Fruit fly (Drosophila melanogaster): ENCODE results near the gene CG33725.

The CG33725 gene

DNA sequence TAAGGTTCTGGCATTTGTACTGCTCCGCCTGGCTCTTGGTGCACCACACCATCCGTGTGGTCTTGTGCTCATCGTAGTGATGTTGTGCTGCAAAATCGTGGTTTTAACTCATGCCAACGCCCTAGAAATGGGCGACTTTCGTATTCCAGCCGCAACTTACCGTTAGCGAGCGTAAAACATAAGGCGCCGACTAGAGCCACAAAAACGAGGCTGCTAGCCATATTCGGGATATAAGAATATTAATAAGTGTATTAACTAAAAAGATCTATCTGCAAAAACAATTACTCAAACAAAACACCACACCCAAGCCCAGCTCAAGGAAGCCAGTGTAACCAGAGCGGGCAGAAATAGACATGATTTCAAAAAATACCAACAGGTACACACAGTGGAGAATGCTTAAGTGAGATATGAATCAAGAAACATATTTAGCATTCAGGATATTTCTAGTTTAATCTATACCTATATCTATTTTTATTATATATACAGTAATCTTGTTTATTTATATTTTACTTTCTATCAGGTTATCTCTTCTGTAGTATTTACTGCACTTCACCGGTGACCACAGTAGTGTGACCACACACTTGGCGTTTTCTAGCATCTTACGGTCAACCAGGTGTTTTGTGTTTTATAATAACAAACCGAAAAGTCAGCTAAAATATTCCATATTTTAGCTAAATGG is 51.1 kb downstream of the CG33725 start, which contains the start of the genes Tsf2 and CG34242 (continued):
- TF ChIP-seq fru (optimal IDR thresholded peaks at IDR 0.05), result no peak
- TF ChIP-seq maf-S (GFP tag; optimal IDR thresholded peaks at IDR 0.05), result no peak
- no peak for TF ChIP-seq CG16813 (GFP tag; IDR thresholded peaks at IDR 0.05; ENCODE audit: partially characterized antibody)
- TF ChIP-seq CG16863 (GFP tag; optimal IDR thresholded peaks at IDR 0.05), result no peak
- no peak for TF ChIP-seq lola (GFP tag; optimal IDR thresholded peaks at IDR 0.05)
- no peak for TF ChIP-seq D (optimal IDR thresholded peaks at IDR 0.05)
- peak; percentile 66 for TF ChIP-seq D (GFP tag; optimal IDR thresholded peaks at IDR 0.05)
- no peak for TF ChIP-seq Trl (optimal IDR thresholded peaks at IDR 0.05)
- no peak for TF ChIP-seq Trl (GFP tag; optimal IDR thresholded peaks at IDR 0.05)
- no peak for TF ChIP-seq Xbp1 (GFP tag; optimal IDR thresholded peaks at IDR 0.05)
- TF ChIP-seq CG5953 (GFP tag; IDR thresholded peaks at IDR 0.05), result peak; percentile 90
- peak; percentile 81; the same call in 2 of the 3 replicates for TF ChIP-seq H15 (GFP tag; IDR thresholded peaks at IDR 0.05)
- no peak for TF ChIP-seq shn (GFP tag; optimal IDR thresholded peaks at IDR 0.05)
- no peak for TF ChIP-seq CG17328 (GFP tag; IDR thresholded peaks at IDR 0.05)
- TF ChIP-seq hb (GFP tag; IDR thresholded peaks at IDR 0.05; ENCODE audit: partially characterized antibody), result no peak
- TF ChIP-seq CG7372 (GFP tag; IDR thresholded peaks at IDR 0.05), result peak; percentile 61; the same call in 1 of the 2 replicates
- TF ChIP-seq Side (GFP tag; optimal IDR thresholded peaks at IDR 0.05), result no peak
- no peak for TF ChIP-seq H2.0 (GFP tag; IDR thresholded peaks at IDR 0.05)
- no peak for TF ChIP-seq HLHmδ (GFP tag; optimal IDR thresholded peaks at IDR 0.05)
- TF ChIP-seq zfh2 (GFP tag; optimal IDR thresholded peaks at IDR 0.05), result no peak
- TF ChIP-seq pnt (GFP tag; optimal IDR thresholded peaks at IDR 0.05), result no peak
- TF ChIP-seq lab (GFP tag; optimal IDR thresholded peaks at IDR 0.05), result peak; percentile 86
- no peak for TF ChIP-seq fd102C (GFP tag; optimal IDR thresholded peaks at IDR 0.05)
- TF ChIP-seq HLH4C (GFP tag; IDR thresholded peaks at IDR 0.05; ENCODE audit: partially characterized antibody), result no peak
- no peak for TF ChIP-seq CG14965 (GFP tag; optimal IDR thresholded peaks at IDR 0.05; ENCODE audit: borderline replicate concordance)
- TF ChIP-seq vnd (GFP tag; IDR thresholded peaks at IDR 0.05; ENCODE audit: partially characterized antibody), result no peak
- TF ChIP-seq CG42726 (GFP tag; IDR thresholded peaks at IDR 0.05; ENCODE audit: partially characterized antibody), result no peak
- TF ChIP-seq CG16779 (GFP tag; IDR thresholded peaks at IDR 0.05), result no peak
- no peak for TF ChIP-seq Abd-B (GFP tag; optimal IDR thresholded peaks at IDR 0.05)
- peak; percentile 59 for TF ChIP-seq CG7987 (GFP tag; optimal IDR thresholded peaks at IDR 0.05)
- TF ChIP-seq CG9609 (GFP tag; optimal IDR thresholded peaks at IDR 0.05), result no peak
- TF ChIP-seq CG17361 (GFP tag; IDR thresholded peaks at IDR 0.05), result peak; percentile 94
- no peak for TF ChIP-seq yki (optimal IDR thresholded peaks at IDR 0.05)
- TF ChIP-seq aop (GFP tag; IDR thresholded peaks at IDR 0.05), result no peak
- TF ChIP-seq gsb-n (tag; optimal IDR thresholded peaks at IDR 0.05), result no peak
- peak; percentile 93 for TF ChIP-seq CG11247 (GFP tag; IDR thresholded peaks at IDR 0.05)
- TF ChIP-seq CG2116 (GFP tag; optimal IDR thresholded peaks at IDR 0.05), result peak; percentile 18
- peak; percentile 25 for TF ChIP-seq Dp (GFP tag; optimal IDR thresholded peaks at IDR 0.05)
- peak; percentile 23 for TF ChIP-seq Oli (tag; optimal IDR thresholded peaks at IDR 0.05)
- no peak for TF ChIP-seq Mad (GFP tag; optimal IDR thresholded peaks at IDR 0.05)
- TF ChIP-seq crc (GFP tag; optimal IDR thresholded peaks at IDR 0.05), result no peak
- no peak for TF ChIP-seq fd64A (GFP tag; optimal IDR thresholded peaks at IDR 0.05)
- peak; percentile 58 for TF ChIP-seq stwl (tag; optimal IDR thresholded peaks at IDR 0.05)
- TF ChIP-seq ham (GFP tag; IDR thresholded peaks at IDR 0.05), result no peak
- peak; percentile 67 for TF ChIP-seq CoRest (tag; optimal IDR thresholded peaks at IDR 0.05)
- TF ChIP-seq CG9932 (GFP tag; IDR thresholded peaks at IDR 0.05), result peak; percentile 96
- TF ChIP-seq h (optimal IDR thresholded peaks at IDR 0.05), result no peak
- no peak for TF ChIP-seq Jarid2 (GFP tag; optimal IDR thresholded peaks at IDR 0.05)
- TF ChIP-seq YL-1 (GFP tag; optimal IDR thresholded peaks at IDR 0.05), result peak; percentile 87
- peak; percentile 92 for TF ChIP-seq CG34422 (GFP tag; IDR thresholded peaks at IDR 0.05)
- peak; percentile 82 for TF ChIP-seq D19A (tag; optimal IDR thresholded peaks at IDR 0.05)
